Worm (Caenorhabditis elegans) whole organism, L2 larva: Measurements from ENCODE around the gene nhr-6.

Experiments used
- C34F6.9 ChIP-seq: fragments of 150-350 bp; optimal IDR thresholded peaks from 2 replicates; lab custom pipeline; 2014; ENCODE audit warnings: missing biosample characterization, missing genetic modification characterization
- F13H6.1 ChIP-seq: sonication (generic microtip); optimal IDR thresholded peaks from 2 replicates; lab custom pipeline; 2016; ENCODE audit warnings: missing genetic modification characterization, missing compliant biosample characterization
- R02D3.7 ChIP-seq: fragments of 150-350 bp; optimal IDR thresholded peaks from 2 replicates; lab custom pipeline; 2014; ENCODE audit warnings: missing biosample characterization, missing genetic modification characterization
- ZK546.5 ChIP-seq: sonication (generic microtip); optimal IDR thresholded peaks from 2 replicates; lab custom pipeline; 2017; ENCODE audit warnings: missing biosample characterization, missing genetic modification characterization
- alr-1 ChIP-seq: fragments of 150-350 bp; optimal IDR thresholded peaks from 2 replicates; lab custom pipeline; 2014; ENCODE audit warnings: missing biosample characterization, missing genetic modification characterization
- aly-2 ChIP-seq: fragments of 150-350 bp; optimal IDR thresholded peaks from 2 replicates; lab custom pipeline; 2014; ENCODE audit warnings: missing biosample characterization, missing genetic modification characterization
- ama-1 ChIP-seq: fragments of 150-350 bp; optimal IDR thresholded peaks from 2 replicates; lab custom pipeline; 2018; ENCODE audit warnings: inconsistent platforms
- blmp-1 ChIP-seq: sonication (generic microtip); optimal IDR thresholded peaks from 2 replicates; lab custom pipeline; 2017; ENCODE audit warnings: missing genetic modification characterization, mild to moderate bottlenecking, missing compliant biosample characterization, antibody characterized with exemption, moderate library complexity; ENCODE audit not compliant: insufficient read depth
- ceh-16 ChIP-seq: fragments of 150-350 bp; optimal IDR thresholded peaks from 2 replicates; lab custom pipeline; 2014; ENCODE audit warnings: missing biosample characterization, missing genetic modification characterization
- ceh-82 ChIP-seq: fragments of 150-350 bp; optimal IDR thresholded peaks from 2 replicates; lab custom pipeline; 2014; ENCODE audit warnings: missing biosample characterization, missing genetic modification characterization
- crh-2 ChIP-seq: sonication (generic microtip); optimal IDR thresholded peaks from 2 replicates; lab custom pipeline; 2017; ENCODE audit warnings: missing biosample characterization, missing genetic modification characterization
- egl-27 ChIP-seq: sonication (generic microtip); optimal IDR thresholded peaks from 3 replicates; lab custom pipeline; 2017; ENCODE audit warnings: missing biosample characterization, missing genetic modification reagents, missing genetic modification characterization
- elt-1 ChIP-seq: fragments of 150-350 bp; optimal IDR thresholded peaks from 2 replicates; lab custom pipeline; 2014; ENCODE audit warnings: missing biosample characterization, missing genetic modification characterization
- elt-3 ChIP-seq: sonication (generic microtip); optimal IDR thresholded peaks from 2 replicates; lab custom pipeline; 2017; ENCODE audit warnings: missing biosample characterization, missing genetic modification characterization
- fos-1 ChIP-seq: fragments of 150-350 bp; optimal IDR thresholded peaks from 2 replicates; lab custom pipeline; 2014; ENCODE audit warnings: missing biosample characterization, missing genetic modification characterization
- gmeb-1 ChIP-seq: fragments of 150-350 bp; optimal IDR thresholded peaks from 2 replicates; lab custom pipeline; 2014; ENCODE audit warnings: missing biosample characterization, missing genetic modification characterization
- lin-11 ChIP-seq: fragments of 150-350 bp; sonication (generic microtip); optimal IDR thresholded peaks from 2 replicates; lab custom pipeline; 2014; ENCODE audit warnings: missing biosample characterization, missing genetic modification characterization, inconsistent platforms, mixed read lengths
- lin-13 ChIP-seq: fragments of 150-350 bp; optimal IDR thresholded peaks from 2 replicates; lab custom pipeline; 2014; ENCODE audit warnings: missing biosample characterization, missing genetic modification reagents, missing genetic modification characterization
- lin-39 ChIP-seq: fragments of 150-350 bp; optimal IDR thresholded peaks from 2 replicates; lab custom pipeline; 2014; ENCODE audit warnings: missing biosample characterization, missing genetic modification reagents, missing genetic modification characterization
- lsy-2 ChIP-seq, 2 experiments: fragments of 150-350 bp in 1 of 2; sonication (generic microtip) in 1 of 2; optimal IDR thresholded peaks; 2 replicates each; lab custom pipeline; 2014 to 2017; ENCODE audit warnings: missing biosample characterization in 2 of 2, missing genetic modification characterization in 2 of 2
- mab-5 ChIP-seq: fragments of 150-350 bp; optimal IDR thresholded peaks from 2 replicates; lab custom pipeline; 2014; ENCODE audit warnings: missing biosample characterization, missing genetic modification characterization
- mbf-1 ChIP-seq: sonication (generic microtip); optimal IDR thresholded peaks from 2 replicates; lab custom pipeline; 2017; ENCODE audit warnings: missing biosample characterization, missing genetic modification characterization
- mdl-1 ChIP-seq, 2 experiments: fragments of 150-350 bp in 1 of 2; sonication (generic microtip) in 1 of 2; optimal IDR thresholded peaks; 2 replicates each; lab custom pipeline; 2017; ENCODE audit warnings: missing biosample characterization in 2 of 2, missing genetic modification characterization in 2 of 2
- nhr-10 ChIP-seq: sonication (generic microtip); optimal IDR thresholded peaks from 2 replicates; lab custom pipeline; 2017; ENCODE audit warnings: missing biosample characterization, missing genetic modification characterization
- nhr-11 ChIP-seq: fragments of 150-350 bp; optimal IDR thresholded peaks from 2 replicates; lab custom pipeline; 2014; ENCODE audit warnings: missing biosample characterization, missing genetic modification characterization
- nhr-12 ChIP-seq: fragments of 150-350 bp; optimal IDR thresholded peaks from 2 replicates; lab custom pipeline; 2014; ENCODE audit warnings: missing biosample characterization, missing genetic modification characterization
- nhr-129 ChIP-seq: fragments of 150-350 bp; optimal IDR thresholded peaks from 2 replicates; lab custom pipeline; 2014; ENCODE audit warnings: missing biosample characterization, missing genetic modification characterization
- nhr-21 ChIP-seq: fragments of 150-350 bp; optimal IDR thresholded peaks from 2 replicates; lab custom pipeline; 2014; ENCODE audit warnings: missing biosample characterization, missing genetic modification characterization
- nhr-23 ChIP-seq: fragments of 150-350 bp; optimal IDR thresholded peaks from 2 replicates; lab custom pipeline; 2014; ENCODE audit warnings: missing biosample characterization, missing genetic modification reagents, missing genetic modification characterization
- nhr-237 ChIP-seq: fragments of 150-350 bp; optimal IDR thresholded peaks from 2 replicates; lab custom pipeline; 2014; ENCODE audit warnings: missing biosample characterization, missing genetic modification characterization
- nhr-25 ChIP-seq: fragments of 150-350 bp; sonication (generic microtip); optimal IDR thresholded peaks from 3 replicates; lab custom pipeline; 2014; ENCODE audit warnings: missing biosample characterization, missing genetic modification characterization
- nhr-6 ChIP-seq: fragments of 150-350 bp; optimal IDR thresholded peaks from 2 replicates; lab custom pipeline; 2014; ENCODE audit warnings: missing biosample characterization, missing genetic modification characterization
- nhr-77 ChIP-seq: fragments of 150-350 bp; optimal IDR thresholded peaks from 2 replicates; lab custom pipeline; 2014; ENCODE audit warnings: missing biosample characterization, missing genetic modification characterization
- peb-1 ChIP-seq: fragments of 150-350 bp; optimal IDR thresholded peaks from 2 replicates; lab custom pipeline; 2014; ENCODE audit warnings: missing biosample characterization, missing genetic modification characterization
- sem-4 ChIP-seq: fragments of 150-350 bp; optimal IDR thresholded peaks from 2 replicates; lab custom pipeline; 2014; ENCODE audit warnings: missing biosample characterization, missing genetic modification reagents, missing genetic modification characterization
- skn-1 ChIP-seq: sonication (generic microtip); optimal IDR thresholded peaks from 2 replicates; lab custom pipeline; 2017; ENCODE audit warnings: missing biosample characterization, missing genetic modification characterization
- sma-3 ChIP-seq: sonication (generic microtip); optimal IDR thresholded peaks from 2 replicates; lab custom pipeline; 2016; ENCODE audit warnings: missing genetic modification reagents, missing genetic modification characterization, missing compliant biosample characterization
- sma-9 ChIP-seq, 2 experiments: fragments of 150-350 bp in 1 of 2; sonication (generic microtip) in 1 of 2; optimal IDR thresholded peaks; 2 replicates each; lab custom pipeline; 2014 to 2016; ENCODE audit warnings: missing genetic modification characterization in 2 of 2, mild to moderate bottlenecking in 1 of 2, missing biosample characterization in 1 of 2, missing compliant biosample characterization in 1 of 2, missing genetic modification reagents in 1 of 2, moderate library complexity in 1 of 2
- snpc-4 ChIP-seq: fragments of 150-350 bp; optimal IDR thresholded peaks from 2 replicates; lab custom pipeline; 2014; ENCODE audit warnings: missing biosample characterization, missing genetic modification characterization
- unc-39 ChIP-seq: fragments of 150-350 bp; optimal IDR thresholded peaks from 2 replicates; lab custom pipeline; 2014; ENCODE audit warnings: missing biosample characterization, missing genetic modification characterization
- unc-62 ChIP-seq: fragments of 150-350 bp; optimal IDR thresholded peaks from 2 replicates; lab custom pipeline; 2014; ENCODE audit warnings: missing biosample characterization, missing genetic modification reagents, missing genetic modification characterization
- zag-1 ChIP-seq: fragments of 150-350 bp; optimal IDR thresholded peaks from 2 replicates; lab custom pipeline; 2014; ENCODE audit warnings: missing biosample characterization, missing genetic modification characterization
- ztf-1 ChIP-seq: fragments of 200-800 bp; sonication (Bioruptor generic); conservative IDR thresholded peaks from 2 replicates; pipeline ENCODE4 v1.3.6; 2022; ENCODE audit warnings: missing genetic modification characterization, missing compliant biosample characterization
- ztf-11 ChIP-seq: sonication (generic microtip); optimal IDR thresholded peaks from 2 replicates; lab custom pipeline; 2017; ENCODE audit warnings: missing biosample characterization, missing genetic modification characterization
- ztf-4 ChIP-seq: fragments of 150-350 bp; optimal IDR thresholded peaks from 2 replicates; lab custom pipeline; 2014; ENCODE audit warnings: missing biosample characterization, missing genetic modification characterization

Gene nhr-6

DNA sequence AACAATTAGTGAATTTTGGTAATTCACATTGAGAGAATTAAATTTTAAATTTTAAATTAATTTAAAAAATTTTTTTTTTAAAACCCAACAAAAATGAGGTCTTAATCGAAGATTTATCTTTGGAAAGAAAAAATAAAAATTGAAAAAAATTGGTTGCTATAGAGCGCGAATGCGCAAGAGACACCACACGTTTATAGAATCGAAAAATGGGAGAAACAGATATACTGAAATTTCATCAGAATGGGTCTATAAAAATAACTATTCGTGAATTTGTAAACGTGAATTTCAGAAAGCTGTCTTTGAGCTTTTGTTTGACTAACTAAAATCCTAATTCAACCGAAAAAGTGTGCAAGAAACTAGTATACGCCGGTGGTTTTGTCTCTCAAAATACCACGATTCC, 33.0 kb upstream of the nhr-6 start (continued):
- TF ChIP-seq nhr-129 (tag; lab: Kevin White, UChicago), result peak; percentile 23
- peak; percentile 68 for TF ChIP-seq lin-13 (GFP tag; lab: Kevin White, UChicago)
- peak; percentile 84 for TF ChIP-seq C34F6.9 (tag; lab: Kevin White, UChicago)

DNA sequence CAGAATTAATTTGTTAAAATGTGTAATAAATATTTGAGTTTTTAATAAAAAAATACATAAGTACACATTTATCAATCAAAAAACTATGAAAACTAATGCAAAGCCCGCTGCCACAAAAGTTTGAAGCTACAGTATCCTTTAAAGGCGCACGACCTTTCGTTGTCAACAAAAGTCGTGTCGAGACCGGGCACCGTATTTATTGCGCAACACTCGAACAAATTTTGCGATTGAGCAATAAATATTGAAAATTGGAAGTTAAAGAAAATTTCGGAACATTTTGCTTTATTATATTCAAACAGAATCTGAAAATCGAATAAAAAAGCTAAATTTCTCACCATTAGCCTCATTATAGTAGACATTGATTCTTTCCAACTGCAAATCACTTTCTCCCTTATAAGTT, 32.3 kb upstream of the nhr-6 start:
- no peak for TF ChIP-seq ZK546.5 (tag; lab: Kevin White, UChicago)
- no peak for TF ChIP-seq crh-2 (tag; lab: Kevin White, UChicago)
- TF ChIP-seq mab-5 (tag; lab: Kevin White, UChicago), result no peak
- no peak for TF ChIP-seq lin-39 (tag; lab: Kevin White, UChicago)
- TF ChIP-seq aly-2 (tag; lab: Kevin White, UChicago), result no peak
- no peak for TF ChIP-seq elt-3 (tag; lab: Kevin White, UChicago)
- no peak for TF ChIP-seq blmp-1 (tag; lab: Kevin White, UChicago)
- no peak for TF ChIP-seq ztf-1 (GFP tag; lab: Robert Waterston, UW)
- TF ChIP-seq unc-39 (tag; lab: Kevin White, UChicago), result no peak
- TF ChIP-seq gmeb-1 (tag; lab: Kevin White, UChicago), result no peak
- TF ChIP-seq mdl-1 (tag; optimal IDR thresholded peaks at IDR 0.05; lab: Kevin White, UChicago), result no peak
- no peak for TF ChIP-seq fos-1 (tag; lab: Kevin White, UChicago)
- TF ChIP-seq F13H6.1 (tag; lab: Kevin White, UChicago), result no peak
- no peak for TF ChIP-seq nhr-237 (tag; lab: Kevin White, UChicago)

DNA sequence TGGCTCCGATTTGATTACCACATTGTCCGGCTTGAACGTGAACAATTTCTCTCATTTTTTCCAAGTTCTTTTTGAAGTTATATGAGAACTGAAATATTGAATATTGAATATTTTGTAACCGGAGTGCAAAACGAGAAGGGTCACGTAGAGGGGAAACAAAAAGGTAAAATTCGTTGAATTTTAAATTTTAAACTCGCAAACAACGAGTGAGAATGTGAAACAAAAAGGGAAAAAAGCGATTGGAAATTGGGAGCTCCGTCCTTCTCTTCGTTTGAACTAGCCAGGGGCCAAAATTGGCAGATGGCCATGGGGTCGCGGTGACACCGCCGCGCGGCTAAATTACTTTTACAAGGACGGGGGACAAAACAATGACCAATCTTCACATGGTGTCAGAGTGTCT, 31.8 kb upstream of the nhr-6 start, which contains the start of gene ben-1:
ben-1 (minus strand) TSS at position 101 of the 400 bp plus-strand sequence.
- TF ChIP-seq ceh-16 (tag; lab: Kevin White, UChicago) (no peak), elt-3 (tag; lab: Kevin White, UChicago) (no peak), R02D3.7 (tag; lab: Kevin White, UChicago) (no peak), nhr-21 (tag; lab: Kevin White, UChicago) (no peak), mab-5 (tag; lab: Kevin White, UChicago) (no peak), nhr-10 (tag; lab: Kevin White, UChicago) (no peak), blmp-1 (tag; lab: Kevin White, UChicago) (no peak)

DNA sequence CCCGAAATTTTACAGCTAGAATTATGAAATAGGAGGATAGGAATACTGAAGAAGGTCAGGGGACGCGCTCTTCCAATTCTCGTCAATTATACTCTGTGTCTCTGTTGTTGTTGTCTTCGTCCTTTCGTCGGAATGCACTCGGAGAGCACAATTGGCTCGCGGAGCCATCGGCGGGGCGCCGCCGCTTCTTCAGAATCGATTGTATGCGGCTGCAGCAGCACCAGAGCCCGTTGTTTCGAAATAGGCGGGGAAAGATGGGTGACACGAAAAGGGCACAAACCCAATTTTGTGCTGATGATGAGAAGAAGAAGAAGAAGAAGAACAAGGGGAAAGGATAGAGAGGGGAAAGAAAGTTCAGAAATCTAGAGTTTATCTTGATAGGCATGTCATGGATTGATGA, 31.3 kb upstream of the nhr-6 start:
- TF ChIP-seq alr-1 (tag; lab: Kevin White, UChicago) (no peak), nhr-12 (tag; lab: Kevin White, UChicago) (no peak), R02D3.7 (tag; lab: Kevin White, UChicago) (no peak), sma-9 (GFP tag; optimal IDR thresholded peaks at IDR 0.05; lab: Kevin White, UChicago) (no peak), sma-9 (tag; optimal IDR thresholded peaks at IDR 0.05; lab: Kevin White, UChicago) (no peak), unc-62 (GFP tag; lab: Kevin White, UChicago) (no peak), snpc-4 (tag; lab: Kevin White, UChicago) (no peak), mbf-1 (tag; lab: Kevin White, UChicago) (no peak), elt-3 (tag; lab: Kevin White, UChicago) (no peak), aly-2 (tag; lab: Kevin White, UChicago) (no peak), ama-1 (lab: Kevin White, UChicago) (no peak), crh-2 (tag; lab: Kevin White, UChicago) (no peak), ceh-16 (tag; lab: Kevin White, UChicago) (no peak), ZK546.5 (tag; lab: Kevin White, UChicago) (no peak), F13H6.1 (tag; lab: Kevin White, UChicago) (peak; percentile 19), lin-13 (GFP tag; lab: Kevin White, UChicago) (no peak), sma-3 (GFP tag; lab: Kevin White, UChicago) (no peak), nhr-237 (tag; lab: Kevin White, UChicago) (no peak), zag-1 (tag; lab: Kevin White, UChicago) (peak; percentile 85), lsy-2 (tag; optimal IDR thresholded peaks at IDR 0.05; lab: Kevin White, UChicago) (peak in 1 of 2 experiments; percentile 26), gmeb-1 (tag; lab: Kevin White, UChicago) (no peak), peb-1 (tag; lab: Kevin White, UChicago) (no peak), nhr-77 (tag; lab: Kevin White, UChicago) (no peak), ztf-11 (tag; lab: Kevin White, UChicago) (no peak), unc-39 (tag; lab: Kevin White, UChicago) (no peak), nhr-25 (tag; lab: Kevin White, UChicago) (no peak), ceh-82 (tag; lab: Kevin White, UChicago) (no peak), nhr-6 (no peak), sem-4 (peak; percentile 1), mab-5 (tag; lab: Kevin White, UChicago) (no peak), elt-1 (tag; lab: Kevin White, UChicago) (no peak), blmp-1 (tag; lab: Kevin White, UChicago) (no peak), ztf-1 (GFP tag; lab: Robert Waterston, UW) (no peak), nhr-21 (tag; lab: Kevin White, UChicago) (no peak), nhr-10 (tag; lab: Kevin White, UChicago) (no peak), lin-11 (no peak), skn-1 (tag; lab: Kevin White, UChicago) (no peak), egl-27 (no peak), nhr-23 (no peak), nhr-11 (tag; lab: Kevin White, UChicago) (no peak), fos-1 (tag; lab: Kevin White, UChicago) (no peak), ztf-4 (no peak)
